Fruit fly (Drosophila melanogaster) whole organism, prepupa: ENCODE measurements around the gene Hesr.

Experiments
- CG10669 ChIP-seq: fragments of 200-800 bp; sonication (Bioruptor generic); optimal IDR thresholded peaks from 3 replicates; lab custom pipeline; 2018; ENCODE audit warnings: missing biosample characterization, mild to moderate bottlenecking, missing genetic modification characterization, moderate library complexity
- CG3919 ChIP-seq: fragments of 200-800 bp; sonication (Bioruptor generic); optimal IDR thresholded peaks from 3 replicates; lab custom pipeline; 2016; ENCODE audit warnings: missing biosample characterization, missing genetic modification characterization
- CG6792 ChIP-seq: fragments of 200-800 bp; sonication (Bioruptor generic); optimal IDR thresholded peaks from 3 replicates; lab custom pipeline; 2016; ENCODE audit warnings: missing biosample characterization, missing genetic modification characterization
- Lpt ChIP-seq: fragments of 200-800 bp; sonication (Bioruptor generic); optimal IDR thresholded peaks from 3 replicates; lab custom pipeline; 2016; ENCODE audit warnings: missing biosample characterization, missing genetic modification characterization
- Sox102F ChIP-seq: fragments of 200-800 bp; sonication (Bioruptor generic); optimal IDR thresholded peaks from 2 replicates; lab custom pipeline; 2016; ENCODE audit warnings: missing biosample characterization, mild to moderate bottlenecking, missing genetic modification characterization
- salr ChIP-seq, 2 experiments: fragments of 200-800 bp; sonication (Bioruptor generic); optimal IDR thresholded peaks; 3 replicates each; lab custom pipeline; 2016 to 2018; ENCODE audit warnings: missing biosample characterization in 2 of 2, missing genetic modification characterization in 2 of 2, mild to moderate bottlenecking in 1 of 2

DNA sequence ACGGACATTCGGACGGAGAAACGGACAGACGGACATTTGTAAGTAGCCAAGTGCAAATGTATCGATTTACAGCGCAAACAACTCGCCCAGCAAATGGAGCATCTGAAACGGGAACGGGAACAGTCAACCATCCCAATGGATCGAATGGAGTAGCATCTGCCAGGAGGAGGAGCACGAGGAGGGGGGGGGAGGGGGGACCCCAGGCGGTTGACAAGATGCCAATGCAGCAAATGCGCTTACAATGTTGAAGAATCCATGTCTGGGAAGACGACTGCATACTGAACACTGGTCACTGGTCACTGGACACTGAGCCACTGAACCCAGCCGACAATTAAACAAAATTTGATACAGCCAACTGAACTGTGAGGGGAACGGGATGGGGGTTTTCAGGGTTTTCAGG lies 47.0 kb upstream of the Hesr start:
- TF ChIP-seq CG6792 (GFP tag; lab: Kevin White, UChicago): no peak
- TF ChIP-seq Lpt (GFP tag; lab: Kevin White, UChicago): no peak
- TF ChIP-seq CG10669 (GFP tag; lab: Kevin White, UChicago): no peak
- TF ChIP-seq Sox102F (GFP tag; lab: Kevin White, UChicago): no peak
- no peak for TF ChIP-seq salr (GFP tag; optimal IDR thresholded peaks at IDR 0.05; lab: Kevin White, UChicago)
- TF ChIP-seq CG3919 (GFP tag; lab: Kevin White, UChicago): no peak
